Fruit fly (Drosophila melanogaster) whole organism, embryonic: ENCODE data around the gene CG15412.

Experiments
- Ada2b ChIP-seq: fragments of 200-800 bp; sonication (Bioruptor generic); IDR thresholded peaks from 2 replicates; pipeline ENCODE4 v1.3.6; 2022; ENCODE audit warnings: missing biosample characterization, missing genetic modification characterization
- CG10274 ChIP-seq: fragments of 200-800 bp; sonication (Bioruptor generic); optimal IDR thresholded peaks from 3 replicates; lab custom pipeline; 2017; ENCODE audit warnings: missing biosample characterization, mild to moderate bottlenecking, missing genetic modification characterization
- CG12155 ChIP-seq: fragments of 200-800 bp; sonication (Bioruptor generic); optimal IDR thresholded peaks from 3 replicates; lab custom pipeline; 2016; ENCODE audit warnings: missing biosample characterization, missing genetic modification characterization
- CG12236 ChIP-seq: fragments of 200-800 bp; sonication (Bioruptor generic); optimal IDR thresholded peaks from 2 replicates; lab custom pipeline; 2016; ENCODE audit warnings: missing biosample characterization, missing genetic modification characterization
- CG13624 ChIP-seq: fragments of 200-800 bp; sonication (Bioruptor generic); optimal IDR thresholded peaks from 2 replicates; lab custom pipeline; 2016; ENCODE audit warnings: missing biosample characterization, missing genetic modification characterization
- CG1529 ChIP-seq: fragments of 200-800 bp; sonication (Bioruptor generic); optimal IDR thresholded peaks from 3 replicates; lab custom pipeline; 2018; ENCODE audit warnings: missing biosample characterization, missing genetic modification characterization
- CG17186 ChIP-seq: fragments of 200-800 bp; sonication (Bioruptor generic); optimal IDR thresholded peaks from 3 replicates; lab custom pipeline; 2017; ENCODE audit warnings: missing biosample characterization, missing genetic modification reagents, missing genetic modification characterization
- CG17912 ChIP-seq: fragments of 200-800 bp; sonication (Bioruptor generic); optimal IDR thresholded peaks from 2 replicates; lab custom pipeline; 2018; ENCODE audit warnings: missing biosample characterization, mild to moderate bottlenecking, missing genetic modification characterization
- CG2120 ChIP-seq: fragments of 200-800 bp; sonication (Bioruptor generic); optimal IDR thresholded peaks from 3 replicates; lab custom pipeline; 2016; ENCODE audit warnings: missing biosample characterization, missing genetic modification characterization
- CG2199 ChIP-seq: fragments of 200-800 bp; sonication (Bioruptor generic); IDR thresholded peaks from 3 replicates; pipeline ENCODE4 v1.3.6; 2022; ENCODE audit warnings: missing biosample characterization, missing genetic modification characterization
- CG30431 ChIP-seq: fragments of 200-800 bp; sonication (Bioruptor generic); optimal IDR thresholded peaks from 2 replicates; lab custom pipeline; 2017; ENCODE audit warnings: missing biosample characterization, missing genetic modification characterization
- CG32772 ChIP-seq: fragments of 200-800 bp; sonication (Bioruptor generic); IDR thresholded peaks from 2 replicates; pipeline ENCODE4 v1.3.6; 2022; ENCODE audit warnings: missing biosample characterization, missing genetic modification characterization
- CG4360 ChIP-seq: fragments of 200-800 bp; sonication (Bioruptor generic); IDR thresholded peaks from 2 replicates; pipeline ENCODE4 v1.3.6; 2022; ENCODE audit warnings: missing biosample characterization, missing genetic modification characterization
- CG6175 ChIP-seq: fragments of 200-800 bp; sonication (Bioruptor generic); IDR thresholded peaks from 3 replicates; pipeline ENCODE4 v1.3.6; 2022; ENCODE audit warnings: missing biosample characterization, missing genetic modification characterization
- CG6272 ChIP-seq: fragments of 200-800 bp; sonication (Bioruptor generic); IDR thresholded peaks from 2 replicates; pipeline ENCODE4 v1.3.6; 2022; ENCODE audit warnings: missing biosample characterization, missing genetic modification characterization
- CG9876 ChIP-seq: fragments of 200-800 bp; sonication (Bioruptor generic); optimal IDR thresholded peaks from 2 replicates; lab custom pipeline; 2016; ENCODE audit warnings: missing biosample characterization, missing genetic modification characterization
- CG9932 ChIP-seq: fragments of 200-800 bp; sonication (Bioruptor generic); IDR thresholded peaks from 2 replicates; pipeline ENCODE4 v1.3.6; 2022; ENCODE audit warnings: missing biosample characterization, missing genetic modification characterization
- Dref ChIP-seq: fragments of 200-800 bp; sonication (Bioruptor generic); IDR thresholded peaks from 2 replicates; pipeline ENCODE4 v1.3.6; 2022; ENCODE audit warnings: missing biosample characterization, missing genetic modification characterization
- E2f1 ChIP-seq: fragments of 200-800 bp; sonication (Bioruptor generic); IDR thresholded peaks from 2 replicates; pipeline ENCODE4 v1.3.6; 2022; ENCODE audit warnings: missing biosample characterization, missing genetic modification characterization
- Gsc ChIP-seq: fragments of 200-800 bp; sonication (Bioruptor generic); IDR thresholded peaks from 2 replicates; pipeline ENCODE4 v1.3.6; 2022; ENCODE audit warnings: missing biosample characterization, missing genetic modification characterization
- Hmr ChIP-seq: fragments of 200-800 bp; sonication (Bioruptor generic); optimal IDR thresholded peaks from 3 replicates; lab custom pipeline; 2017; ENCODE audit warnings: mild to moderate bottlenecking, missing biosample characterization, missing genetic modification reagents, missing genetic modification characterization
- Hr39 ChIP-seq: fragments of >200 bp; optimal IDR thresholded peaks from 2 replicates; lab custom pipeline; 2017
- Hsf ChIP-seq: fragments of 200-800 bp; sonication (Bioruptor generic); optimal IDR thresholded peaks from 3 replicates; lab custom pipeline; 2016; ENCODE audit warnings: missing biosample characterization, missing genetic modification characterization
- Nf-YA ChIP-seq: fragments of 200-800 bp; sonication (Bioruptor generic); IDR thresholded peaks from 2 replicates; pipeline ENCODE4 v1.3.6; 2022; ENCODE audit warnings: missing biosample characterization, missing genetic modification characterization
- Optix ChIP-seq: fragments of 200-800 bp; sonication (Bioruptor generic); IDR thresholded peaks from 3 replicates; pipeline ENCODE4 v1.3.6; 2022; ENCODE audit warnings: missing biosample characterization, missing genetic modification characterization
- Scr ChIP-seq: fragments of 200-800 bp; sonication (Bioruptor generic); IDR thresholded peaks from 2 replicates; pipeline ENCODE4 v1.3.6; 2022; ENCODE audit warnings: missing biosample characterization, missing genetic modification characterization; ENCODE audit not compliant: partially characterized antibody
- Tbp ChIP-seq: fragments of >200 bp; optimal IDR thresholded peaks from 2 replicates; lab custom pipeline; 2018; ENCODE audit warnings: missing biosample characterization, missing genetic modification characterization
- ab ChIP-seq: fragments of 200-800 bp; sonication (Bioruptor generic); optimal IDR thresholded peaks from 2 replicates; lab custom pipeline; 2016; ENCODE audit warnings: missing biosample characterization, missing genetic modification characterization
- ase ChIP-seq: fragments of 200-800 bp; sonication (Bioruptor generic); IDR thresholded peaks from 3 replicates; pipeline ENCODE4 v1.3.6; 2022; ENCODE audit warnings: missing biosample characterization, missing genetic modification characterization
- bab2 ChIP-seq: fragments of 200-800 bp; sonication (Bioruptor generic); optimal IDR thresholded peaks from 2 replicates; lab custom pipeline; 2016; ENCODE audit warnings: missing biosample characterization, missing genetic modification characterization
- bsh ChIP-seq, 2 experiments: fragments of 200-800 bp; sonication (Bioruptor generic); optimal IDR thresholded peaks; 2 replicates each; lab custom pipeline; 2017 to 2018; ENCODE audit warnings: mild to moderate bottlenecking in 2 of 2, missing biosample characterization in 2 of 2, missing genetic modification characterization in 2 of 2, moderate library complexity in 1 of 2
- caup ChIP-seq: fragments of 200-800 bp; sonication (Bioruptor generic); optimal IDR thresholded peaks from 3 replicates; lab custom pipeline; 2017; ENCODE audit warnings: missing biosample characterization, mild to moderate bottlenecking, missing genetic modification characterization, moderate library complexity; ENCODE audit not compliant: severe bottlenecking
- eve ChIP-seq, 2 experiments: fragments of >200 bp; optimal IDR thresholded peaks; 2 replicates each; lab custom pipeline; 2017; ENCODE audit warnings: missing biosample characterization in 2 of 2, missing genetic modification characterization in 2 of 2
- fd3F ChIP-seq: fragments of 200-800 bp; sonication (Bioruptor generic); optimal IDR thresholded peaks from 2 replicates; lab custom pipeline; 2018; ENCODE audit warnings: missing biosample characterization, mild to moderate bottlenecking, missing genetic modification characterization, moderate library complexity
- ftz-f1 ChIP-seq: fragments of 200-800 bp; sonication (Bioruptor generic); optimal IDR thresholded peaks from 2 replicates; lab custom pipeline; 2016; ENCODE audit warnings: missing biosample characterization, missing genetic modification characterization
- mam ChIP-seq: fragments of 200-800 bp; sonication (Bioruptor generic); optimal IDR thresholded peaks from 3 replicates; lab custom pipeline; 2016; ENCODE audit warnings: missing biosample characterization, missing genetic modification characterization
- nerfin-1 ChIP-seq: fragments of 200-800 bp; sonication (Bioruptor generic); optimal IDR thresholded peaks from 3 replicates; lab custom pipeline; 2019; ENCODE audit warnings: missing biosample characterization, mild to moderate bottlenecking, missing genetic modification characterization, moderate library complexity
- nerfin-2 ChIP-seq: fragments of 200-800 bp; sonication (Bioruptor generic); IDR thresholded peaks from 2 replicates; pipeline ENCODE4 v1.3.6; 2022; ENCODE audit warnings: missing biosample characterization, missing genetic modification characterization; ENCODE audit not compliant: partially characterized antibody
- onecut ChIP-seq: fragments of 200-800 bp; sonication (Bioruptor generic); IDR thresholded peaks from 2 replicates; pipeline ENCODE4 v1.3.6; 2022; ENCODE audit warnings: missing biosample characterization, missing genetic modification characterization
- p53 ChIP-seq: fragments of 200-800 bp; sonication (Bioruptor generic); optimal IDR thresholded peaks from 2 replicates; lab custom pipeline; 2016; ENCODE audit warnings: missing biosample characterization, missing genetic modification characterization
- pzg ChIP-seq: fragments of 200-800 bp; sonication (Bioruptor generic); optimal IDR thresholded peaks from 3 replicates; lab custom pipeline; 2018; ENCODE audit warnings: missing biosample characterization, mild to moderate bottlenecking, missing genetic modification characterization, moderate library complexity
- rib ChIP-seq: fragments of 200-800 bp; sonication (Bioruptor generic); IDR thresholded peaks from 2 replicates; pipeline ENCODE4 v1.3.6; 2022; ENCODE audit warnings: missing biosample characterization, missing genetic modification characterization
- ro ChIP-seq: fragments of 200-800 bp; sonication (Bioruptor generic); IDR thresholded peaks from 2 replicates; pipeline ENCODE4 v1.3.6; 2022; ENCODE audit warnings: missing biosample characterization, missing genetic modification characterization
- row ChIP-seq: fragments of 200-800 bp; sonication (Bioruptor generic); IDR thresholded peaks from 3 replicates; pipeline ENCODE4 v1.3.6; 2022; ENCODE audit warnings: missing biosample characterization, missing genetic modification characterization
- salm ChIP-seq: fragments of 200-800 bp; sonication (Bioruptor generic); optimal IDR thresholded peaks from 2 replicates; lab custom pipeline; 2018; ENCODE audit warnings: missing biosample characterization, mild to moderate bottlenecking, missing genetic modification characterization
- sima ChIP-seq: fragments of 200-800 bp; sonication (Bioruptor generic); optimal IDR thresholded peaks from 2 replicates; lab custom pipeline; 2016; ENCODE audit warnings: missing biosample characterization, missing genetic modification characterization
- twi ChIP-seq: fragments of 200-800 bp; optimal IDR thresholded peaks from 2 replicates; lab custom pipeline; 2019; ENCODE audit warnings: missing biosample characterization, mild to moderate bottlenecking, missing genetic modification characterization, moderate library complexity
- unc-4 ChIP-seq: fragments of 200-800 bp; sonication (Bioruptor generic); IDR thresholded peaks from 2 replicates; pipeline ENCODE4 v1.3.6; 2022; ENCODE audit warnings: missing biosample characterization, missing genetic modification characterization; ENCODE audit not compliant: partially characterized antibody
- unpg ChIP-seq: fragments of 200-800 bp; sonication (Bioruptor generic); optimal IDR thresholded peaks from 3 replicates; lab custom pipeline; 2018; ENCODE audit warnings: missing biosample characterization, mild to moderate bottlenecking, missing genetic modification characterization, moderate library complexity
- zen ChIP-seq: fragments of 200-800 bp; sonication (Bioruptor generic); optimal IDR thresholded peaks from 3 replicates; lab custom pipeline; 2018; ENCODE audit warnings: missing biosample characterization, mild to moderate bottlenecking, missing genetic modification characterization, moderate library complexity
- zfh2 ChIP-seq: fragments of 200-800 bp; sonication (Bioruptor generic); optimal IDR thresholded peaks from 2 replicates; lab custom pipeline; 2016; ENCODE audit warnings: missing biosample characterization, missing genetic modification characterization

The CG15412 gene

DNA sequence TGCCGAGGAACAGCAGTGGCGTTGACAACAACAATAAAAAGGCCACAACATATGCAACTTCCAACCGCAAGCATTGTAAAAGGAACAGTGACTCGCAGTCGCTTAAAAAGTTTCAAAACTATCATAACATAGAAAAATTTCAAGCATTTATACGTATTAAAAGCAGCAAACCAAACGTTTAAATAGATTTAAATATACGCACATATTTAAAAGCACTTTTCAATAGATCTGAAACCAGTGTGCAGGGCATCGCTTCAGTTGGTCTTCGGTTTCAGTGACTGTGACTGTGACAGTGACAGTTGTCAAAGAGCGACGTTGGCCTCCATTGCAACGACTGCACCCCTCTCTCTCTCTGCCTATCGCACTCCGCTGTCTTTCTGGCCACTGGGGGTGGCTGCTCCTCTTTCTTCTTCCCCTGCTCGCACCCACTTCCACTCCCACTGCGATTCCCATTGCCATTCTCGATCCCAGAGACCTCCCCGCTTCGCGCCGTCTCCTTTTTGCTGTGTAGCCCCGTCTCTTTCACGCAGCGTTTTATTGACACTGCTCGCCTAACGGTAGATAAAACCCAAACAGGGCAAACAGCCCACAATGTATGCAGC lies 27.3 kb downstream of the CG15412 start (continued):
- TF ChIP-seq CG2199 (GFP tag; lab: Robert Waterston, UW): peak; percentile 79; the same call in 2 of the 3 replicates
- no peak for TF ChIP-seq CG2120 (GFP tag; lab: Kevin White, UChicago)
- no peak for TF ChIP-seq Dref (GFP tag; lab: Robert Waterston, UW)
- TF ChIP-seq p53 (GFP tag; lab: Kevin White, UChicago): no peak
- peak; percentile 65; the same call in 1 of the 2 replicates for TF ChIP-seq ro
- no peak for TF ChIP-seq Tbp
- no peak for TF ChIP-seq unc-4 (GFP tag; lab: Robert Waterston, UW)
- TF ChIP-seq mam (GFP tag; lab: Kevin White, UChicago): peak; percentile 38
- no peak for TF ChIP-seq CG9932 (GFP tag; lab: Robert Waterston, UW)
- TF ChIP-seq bab2 (GFP tag; lab: Kevin White, UChicago): peak; percentile 53
- no peak for TF ChIP-seq rib (GFP tag; lab: Robert Waterston, UW)
- no peak for TF ChIP-seq Scr (GFP tag; lab: Robert Waterston, UW)
- peak; percentile 38 for TF ChIP-seq CG13624 (GFP tag; lab: Kevin White, UChicago)
- TF ChIP-seq twi: peak; percentile 26
- no peak for TF ChIP-seq fd3F
- peak; percentile 82 to 89 for TF ChIP-seq bsh (GFP tag; optimal IDR thresholded peaks at IDR 0.05; lab: Kevin White, UChicago)
- no peak for TF ChIP-seq CG17912 (GFP tag; lab: Kevin White, UChicago)
- TF ChIP-seq CG12155 (GFP tag; lab: Kevin White, UChicago): no peak
- peak; percentile 80 for TF ChIP-seq CG17186
- TF ChIP-seq sima (GFP tag; lab: Kevin White, UChicago): no peak
- TF ChIP-seq Nf-YA (GFP tag; lab: Robert Waterston, UW): peak; percentile 77
- peak; percentile 42 for TF ChIP-seq CG12236 (GFP tag; lab: Kevin White, UChicago)
- no peak for TF ChIP-seq CG9876 (GFP tag; lab: Kevin White, UChicago)
- TF ChIP-seq ab (GFP tag; lab: Kevin White, UChicago): no peak
- TF ChIP-seq CG32772 (GFP tag; lab: Robert Waterston, UW): peak; percentile 92
- TF ChIP-seq CG10274 (GFP tag; lab: Kevin White, UChicago): peak; percentile 6
- TF ChIP-seq E2f1: peak; percentile 89
- peak; percentile 75 for TF ChIP-seq CG6272 (GFP tag; lab: Robert Waterston, UW)
- peak; percentile 87 for TF ChIP-seq unpg (GFP tag; lab: Kevin White, UChicago)
- peak; percentile 77 for TF ChIP-seq Gsc (GFP tag; lab: Robert Waterston, UW)
- peak; percentile 78 for TF ChIP-seq nerfin-1 (tag; lab: Kevin White, UChicago)
- peak; percentile 75 for TF ChIP-seq CG4360 (GFP tag; lab: Robert Waterston, UW)
- TF ChIP-seq CG6175 (GFP tag; lab: Robert Waterston, UW): 0 out of 3 replicates have a peak, but pooled peaks have one; percentile 57
- TF ChIP-seq Hmr: peak; percentile 41
- TF ChIP-seq ftz-f1 (GFP tag; lab: Kevin White, UChicago): no peak
- TF ChIP-seq caup (GFP tag; lab: Kevin White, UChicago): peak; percentile 12
- peak; percentile 81 for TF ChIP-seq Ada2b
- 0 out of 2 replicates have a peak, but pooled peaks have one; percentile 24 for TF ChIP-seq nerfin-2 (GFP tag; lab: Robert Waterston, UW)
- no peak for TF ChIP-seq zfh2
- peak; percentile 95 for TF ChIP-seq ase (GFP tag; lab: Robert Waterston, UW)
- TF ChIP-seq eve (GFP tag; optimal IDR thresholded peaks at IDR 0.05; lab: Kevin White, UChicago): peak in 1 of 2 experiments; percentile 88
- TF ChIP-seq Hr39: no peak
- TF ChIP-seq Optix: peak; percentile 85
- peak; percentile 80 for TF ChIP-seq onecut (GFP tag; lab: Robert Waterston, UW)
- TF ChIP-seq zen: peak; percentile 48
- peak; percentile 29 for TF ChIP-seq CG30431
- peak; percentile 66 for TF ChIP-seq salm
- TF ChIP-seq Hsf (GFP tag; lab: Kevin White, UChicago): peak; percentile 51
- TF ChIP-seq row (GFP tag; lab: Robert Waterston, UW): peak; percentile 84
- TF ChIP-seq pzg: no peak
- peak; percentile 85 for TF ChIP-seq CG1529 (GFP tag; lab: Kevin White, UChicago)
